Worm (Caenorhabditis elegans): Measurements from ENCODE around the gene F16H6.8.

DNA sequence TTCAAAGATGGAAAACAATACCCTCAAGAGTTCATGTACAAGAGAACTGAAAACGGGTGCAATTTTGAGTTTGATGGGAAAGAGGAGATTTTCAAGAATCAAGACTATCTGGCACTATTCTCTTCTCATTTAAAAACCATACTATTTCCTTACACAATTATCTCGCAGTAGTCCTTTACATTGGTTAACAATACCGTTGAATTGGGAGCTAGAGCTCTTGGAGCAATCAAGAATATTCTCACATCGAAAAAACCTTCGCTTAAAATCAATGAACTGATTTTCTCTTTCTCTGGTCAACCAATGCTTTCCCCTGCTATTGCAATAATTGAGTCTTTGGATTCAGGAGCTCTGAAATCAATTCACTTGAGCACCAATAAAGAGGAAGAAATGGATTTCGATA, 37.4 kb upstream of the F16H6.8 start, which contains the start of gene R10E8.2:
- TF ChIP-seq ctbp-1 (GFP tag; IDR thresholded peaks at IDR 0.05) (no peak), dmd-6 (GFP tag; IDR thresholded peaks at IDR 0.05) (no peak), mdt-29 (GFP tag; IDR thresholded peaks at IDR 0.05) (no peak)

Data from whole organism, L4 larva.